Worm (Caenorhabditis elegans) whole organism, L4 larva: ENCODE results near the gene C05D12.3.
A peak's percentile ranks its signal among the peaks of the same experiment; 100 is the strongest.

Experiments
- F10B5.3 ChIP-seq: sonication (generic microtip); optimal IDR thresholded peaks from 2 replicates; lab custom pipeline; 2016; ENCODE audit warnings: mild to moderate bottlenecking, missing genetic modification characterization, missing compliant biosample characterization
- T20F7.1 ChIP-seq: fragments of 200-800 bp; sonication (Bioruptor generic); optimal IDR thresholded peaks from 2 replicates; lab custom pipeline; 2018; ENCODE audit warnings: mild to moderate bottlenecking, missing genetic modification characterization, missing compliant biosample characterization
- T26A8.4 ChIP-seq: fragments of 200-800 bp; sonication (Bioruptor generic); IDR thresholded peaks from 2 replicates; pipeline ENCODE4 v1.3.6; 2022; ENCODE audit warnings: missing genetic modification characterization, missing compliant biosample characterization
- Y75B8A.6 ChIP-seq: fragments of 200-800 bp; sonication (Bioruptor generic); IDR thresholded peaks from 2 replicates; pipeline ENCODE4 v1.3.6; 2022; ENCODE audit warnings: missing genetic modification reagents, missing genetic modification characterization, missing compliant biosample characterization
- ZK337.2 ChIP-seq: fragments of 200-800 bp; sonication (Bioruptor generic); IDR thresholded peaks from 2 replicates; pipeline ENCODE4 v1.3.6; 2022; ENCODE audit warnings: missing genetic modification reagents, missing genetic modification characterization, missing compliant biosample characterization
- aha-1 ChIP-seq: fragments of 150-350 bp; peaks from one replicate; lab custom pipeline; 2014; ENCODE audit warnings: missing biosample characterization, missing genetic modification characterization
- ceh-44 ChIP-seq: fragments of 200-800 bp; sonication (Bioruptor generic); IDR thresholded peaks from 2 replicates; pipeline ENCODE4 v1.3.6; 2022; ENCODE audit warnings: missing genetic modification reagents, missing genetic modification characterization, missing compliant biosample characterization
- ceh-82 ChIP-seq: sonication (generic microtip); optimal IDR thresholded peaks from 2 replicates; lab custom pipeline; 2017; ENCODE audit warnings: missing biosample characterization, missing genetic modification characterization
- ces-1 ChIP-seq: fragments of 150-350 bp; sonication (generic microtip); optimal IDR thresholded peaks from 4 replicates; lab custom pipeline; 2014; ENCODE audit warnings: missing biosample characterization, missing genetic modification reagents, missing genetic modification characterization
- cey-2 ChIP-seq: sonication (generic microtip); optimal IDR thresholded peaks from 3 replicates; lab custom pipeline; 2017; ENCODE audit warnings: missing genetic modification characterization, mild to moderate bottlenecking, missing compliant biosample characterization, antibody characterized with exemption, borderline replicate concordance; ENCODE audit not compliant: insufficient read depth
- daf-12 ChIP-seq: fragments of 150-350 bp; optimal IDR thresholded peaks from 2 replicates; lab custom pipeline; 2014; ENCODE audit warnings: missing biosample characterization, missing genetic modification reagents, missing genetic modification characterization
- daf-16 ChIP-seq, 3 experiments: sonication (generic microtip); optimal IDR thresholded peaks; 2 replicates each; lab custom pipeline; 2016 to 2017; ENCODE audit warnings: missing genetic modification characterization in 3 of 3, missing genetic modification reagents in 3 of 3, mild to moderate bottlenecking in 2 of 3, missing compliant biosample characterization in 2 of 3, missing biosample characterization in 1 of 3, moderate library complexity in 1 of 3
- dmd-6 ChIP-seq: fragments of 200-800 bp; sonication (Bioruptor generic); IDR thresholded peaks from 2 replicates; pipeline ENCODE4 v1.3.6; 2022; ENCODE audit warnings: missing genetic modification reagents, missing genetic modification characterization, missing compliant biosample characterization
- dmd-9 ChIP-seq: fragments of 200-800 bp; sonication (Bioruptor generic); IDR thresholded peaks from 2 replicates; pipeline ENCODE4 v1.3.6; 2022; ENCODE audit warnings: missing genetic modification reagents, missing genetic modification characterization, missing compliant biosample characterization
- dve-1 ChIP-seq: sonication (generic microtip); optimal IDR thresholded peaks from 2 replicates; lab custom pipeline; 2017; ENCODE audit warnings: antibody characterized with exemption, mild to moderate bottlenecking, missing genetic modification characterization, missing compliant biosample characterization; ENCODE audit not compliant: insufficient read depth
- egl-43 ChIP-seq: fragments of 200-800 bp; sonication (Bioruptor generic); IDR thresholded peaks from 2 replicates; pipeline ENCODE4 v1.3.6; 2022; ENCODE audit warnings: missing genetic modification reagents, missing genetic modification characterization, missing compliant biosample characterization
- fkh-10 ChIP-seq: fragments of 150-350 bp; optimal IDR thresholded peaks from 2 replicates; lab custom pipeline; 2014; ENCODE audit warnings: missing biosample characterization, missing genetic modification reagents, missing genetic modification characterization
- fos-1 ChIP-seq: fragments of 150-350 bp; optimal IDR thresholded peaks from 2 replicates; lab custom pipeline; 2014; ENCODE audit warnings: missing biosample characterization, missing genetic modification characterization
- hlh-11 ChIP-seq: fragments of 200-800 bp; sonication (Bioruptor generic); optimal IDR thresholded peaks from 2 replicates; lab custom pipeline; 2018; ENCODE audit warnings: mild to moderate bottlenecking, missing genetic modification characterization, missing compliant biosample characterization
- lin-29 ChIP-seq: fragments of 200-800 bp; sonication (Bioruptor generic); IDR thresholded peaks from 2 replicates; pipeline ENCODE4 v1.3.6; 2022; ENCODE audit warnings: missing genetic modification reagents, missing genetic modification characterization, missing compliant biosample characterization
- lir-3 ChIP-seq: sonication (generic microtip); optimal IDR thresholded peaks from 2 replicates; lab custom pipeline; 2016; ENCODE audit warnings: mild to moderate bottlenecking, missing genetic modification characterization, missing compliant biosample characterization
- mxl-2 ChIP-seq: fragments of 200-800 bp; sonication (Bioruptor generic); conservative IDR thresholded peaks from 2 replicates; pipeline ENCODE4 v1.3.6; 2022; ENCODE audit warnings: missing genetic modification reagents, missing genetic modification characterization, missing compliant biosample characterization
- mxl-3 ChIP-seq: fragments of 200-800 bp; sonication (Bioruptor generic); optimal IDR thresholded peaks from 2 replicates; lab custom pipeline; 2018; ENCODE audit warnings: mild to moderate bottlenecking, missing genetic modification characterization, missing compliant biosample characterization
- nhr-10 ChIP-seq: fragments of 150-350 bp; optimal IDR thresholded peaks from 2 replicates; lab custom pipeline; 2014; ENCODE audit warnings: missing biosample characterization, missing genetic modification characterization
- nhr-102 ChIP-seq: sonication (generic microtip); optimal IDR thresholded peaks from 2 replicates; lab custom pipeline; 2016; ENCODE audit warnings: mild to moderate bottlenecking, missing genetic modification characterization, moderate library complexity, missing compliant biosample characterization
- nhr-237 ChIP-seq: sonication (generic microtip); optimal IDR thresholded peaks from 2 replicates; lab custom pipeline; 2017; ENCODE audit warnings: missing biosample characterization, missing genetic modification characterization
- nhr-25 ChIP-seq: sonication (generic microtip); optimal IDR thresholded peaks from 2 replicates; lab custom pipeline; 2017; ENCODE audit warnings: missing genetic modification characterization, mild to moderate bottlenecking, missing compliant biosample characterization, antibody characterized with exemption, moderate library complexity, borderline replicate concordance; ENCODE audit not compliant: insufficient read depth
- nhr-28 ChIP-seq: fragments of 150-350 bp; optimal IDR thresholded peaks from 2 replicates; lab custom pipeline; 2014; ENCODE audit warnings: missing biosample characterization, missing genetic modification characterization
- nhr-48 ChIP-seq: sonication (generic microtip); optimal IDR thresholded peaks from 2 replicates; lab custom pipeline; 2016; ENCODE audit warnings: mild to moderate bottlenecking, missing genetic modification characterization, missing compliant biosample characterization
- pqm-1 ChIP-seq: sonication (generic microtip); optimal IDR thresholded peaks from 2 replicates; lab custom pipeline; 2017; ENCODE audit warnings: missing biosample characterization, missing genetic modification characterization
- rbr-2 ChIP-seq: sonication (generic microtip); optimal IDR thresholded peaks from 2 replicates; lab custom pipeline; 2016; ENCODE audit warnings: missing genotype, missing genetic modification characterization, missing compliant biosample characterization
- set-16 ChIP-seq: fragments of 200-800 bp; sonication (Bioruptor generic); IDR thresholded peaks from 2 replicates; pipeline ENCODE4 v1.3.6; 2022; ENCODE audit warnings: missing genetic modification reagents, missing genetic modification characterization, missing compliant biosample characterization
- skn-1 ChIP-seq: fragments of 150-350 bp; optimal IDR thresholded peaks from 2 replicates; lab custom pipeline; 2014; ENCODE audit warnings: missing biosample characterization, missing genetic modification characterization
- snpc-1.2 ChIP-seq: fragments of 200-800 bp; sonication (Bioruptor generic); IDR thresholded peaks from 2 replicates; pipeline ENCODE4 v1.3.6; 2022; ENCODE audit warnings: missing genetic modification reagents, missing genetic modification characterization, missing compliant biosample characterization
- vab-7 ChIP-seq: fragments of 200-800 bp; sonication (Bioruptor generic); IDR thresholded peaks from 2 replicates; pipeline ENCODE4 v1.3.6; 2022; ENCODE audit warnings: missing genetic modification reagents, missing genetic modification characterization, missing compliant biosample characterization
- zag-1 ChIP-seq: fragments of 150-350 bp; optimal IDR thresholded peaks from 2 replicates; lab custom pipeline; 2014; ENCODE audit warnings: missing biosample characterization, missing genetic modification characterization

The C05D12.3 gene

ce11 chrII:11442425-11442824, 17.4 kb downstream of the C05D12.3 start, which contains the start of gene ebp-2:
TSS of gene ebp-2 (plus strand) at chrII:11442725.
- peak; percentile 31 for TF ChIP-seq aha-1 (tag; lab: Kevin White, UChicago)

- TF ChIP-seq lir-3 (tag; lab: Kevin White, UChicago) (no peak), ZK337.2 (no peak), snpc-1.2 (GFP tag; lab: Robert Waterston, UW) (0 out of 2 replicates have a peak, but pooled peaks have one; percentile 36), set-16 (GFP tag; lab: Robert Waterston, UW) (peak; percentile 96), egl-43 (GFP tag; lab: Robert Waterston, UW) (peak; percentile 49; the same call in 1 of the 2 replicates)
These were observed 18.1 kb downstream of the C05D12.3 start for ce11 chrII:11443128-11443527.

- TF ChIP-seq lin-29 (GFP tag; lab: Robert Waterston, UW) = no peak
- TF ChIP-seq ces-1 (GFP tag; lab: Kevin White, UChicago) = no peak
- TF ChIP-seq skn-1 (tag; lab: Kevin White, UChicago) = no peak
- TF ChIP-seq daf-16 (GFP tag; optimal IDR thresholded peaks at IDR 0.05; lab: Kevin White, UChicago) = no peak
- peak; percentile 5 for TF ChIP-seq daf-16 (tag; optimal IDR thresholded peaks at IDR 0.05; lab: Kevin White, UChicago)
- TF ChIP-seq fkh-10 (GFP tag; lab: Kevin White, UChicago) = no peak
These were observed 18.8 kb downstream of the C05D12.3 start, which contains the start of gene adbp-1 for ce11 chrII:11443862-11444261. TSS of gene adbp-1 (plus strand) at chrII:11444162.

ce11 chrII:11444973-11445372, 19.9 kb downstream of the C05D12.3 start, which contains the start of gene W02B12.13:
TSS of gene W02B12.13 (plus strand) at chrII:11445273.
- no peak for TF ChIP-seq mxl-2 (GFP tag; lab: Robert Waterston, UW)
- no peak for TF ChIP-seq fos-1 (tag; lab: Kevin White, UChicago)
- no peak for TF ChIP-seq nhr-237 (tag; lab: Kevin White, UChicago)

- TF ChIP-seq T26A8.4 (GFP tag; lab: Robert Waterston, UW) = no peak
- TF ChIP-seq vab-7 = no peak
- TF ChIP-seq hlh-11 (tag; lab: Kevin White, UChicago) = peak; percentile 40
- TF ChIP-seq nhr-25 = no peak
- no peak for TF ChIP-seq dmd-9
- TF ChIP-seq ceh-82 (tag; lab: Kevin White, UChicago) = no peak
- TF ChIP-seq daf-12 (tag; lab: Kevin White, UChicago) = no peak
- TF ChIP-seq T20F7.1 (GFP tag; lab: Kevin White, UChicago) = no peak
- peak; percentile 6 for TF ChIP-seq mxl-3
- no peak for TF ChIP-seq F10B5.3 (tag; lab: Kevin White, UChicago)
- TF ChIP-seq dve-1 = peak; percentile 41
- TF ChIP-seq rbr-2 (tag; lab: Kevin White, UChicago) = no peak
- TF ChIP-seq aha-1 (tag; lab: Kevin White, UChicago) = peak; percentile 70
- TF ChIP-seq nhr-48 (tag; lab: Kevin White, UChicago) = no peak
- TF ChIP-seq nhr-237 (tag; lab: Kevin White, UChicago) = no peak
- TF ChIP-seq nhr-102 = no peak
- TF ChIP-seq ceh-44 (GFP tag; lab: Robert Waterston, UW) = no peak
- TF ChIP-seq Y75B8A.6 (GFP tag; lab: Robert Waterston, UW) = no peak
- TF ChIP-seq dmd-6 (GFP tag; lab: Robert Waterston, UW) = peak; percentile 30; the same call in 1 of the 2 replicates
- no peak for TF ChIP-seq nhr-10
- no peak for TF ChIP-seq cey-2
- TF ChIP-seq pqm-1 (tag; lab: Kevin White, UChicago) = peak; percentile 78
- TF ChIP-seq zag-1 (tag; lab: Kevin White, UChicago) = no peak
- TF ChIP-seq nhr-28 (tag; lab: Kevin White, UChicago) = peak; percentile 38
These were observed 23.7 kb downstream of the C05D12.3 start, which contains the start of gene W02B12.1 for ce11 chrII:11448753-11449152. TSS of gene W02B12.1 (plus strand) at chrII:11449021.
